Worm (Caenorhabditis elegans) whole organism, mixed stage, embryonic: Measurements from ENCODE around the gene C17H12.8.

Source experiments
- bed-3 ChIP-seq: fragments of 200-800 bp; sonication (Bioruptor generic); optimal IDR thresholded peaks from 3 replicates; lab custom pipeline; 2018; ENCODE audit warnings: mild to moderate bottlenecking, missing genetic modification characterization, moderate library complexity, missing compliant biosample characterization
- blmp-1 ChIP-seq: fragments of 150-350 bp; optimal IDR thresholded peaks from 2 replicates; lab custom pipeline; 2014; ENCODE audit warnings: missing biosample characterization, missing genetic modification characterization
- lsy-2 ChIP-seq: fragments of 150-350 bp; optimal IDR thresholded peaks from 2 replicates; lab custom pipeline; 2014; ENCODE audit warnings: missing biosample characterization, missing genetic modification characterization
- mab-5 ChIP-seq: fragments of 150-350 bp; optimal IDR thresholded peaks from 2 replicates; lab custom pipeline; 2014; ENCODE audit warnings: missing biosample characterization, missing genetic modification characterization
- nhr-237 ChIP-seq: fragments of 150-350 bp; optimal IDR thresholded peaks from 2 replicates; lab custom pipeline; 2014; ENCODE audit warnings: missing biosample characterization, missing genetic modification characterization
- unc-39 ChIP-seq: fragments of 150-350 bp; optimal IDR thresholded peaks from 2 replicates; lab custom pipeline; 2014; ENCODE audit warnings: missing biosample characterization, missing genetic modification characterization

ce11 chrIV:6771556-6771955 is 46.9 kb upstream of the C17H12.8 start:
- TF ChIP-seq lsy-2 (tag; lab: Kevin White, UChicago) (no peak), bed-3 (GFP tag; lab: Kevin White, UChicago) (no peak), blmp-1 (tag; lab: Kevin White, UChicago) (no peak), unc-39 (tag; lab: Kevin White, UChicago) (no peak), nhr-237 (tag; lab: Kevin White, UChicago) (no peak), mab-5 (tag; lab: Kevin White, UChicago) (no peak)
